Fruit fly (Drosophila melanogaster) whole organism, larva: Measurements from ENCODE around the gene Srrm234.
A peak's percentile ranks its signal among the peaks of the same experiment; 100 is the strongest.

Source experiments
- noc ChIP-seq: fragments of 200-800 bp; sonication (Bioruptor generic); optimal IDR thresholded peaks from 3 replicates; lab custom pipeline; 2019; ENCODE audit warnings: missing biosample characterization, mild to moderate bottlenecking, missing genetic modification characterization, moderate library complexity

Gene Srrm234

dm6 chr3L:1637652-1638051 is 27.2 kb downstream of the Srrm234 start, which contains the start of gene nSyb:
Gene nSyb, minus strand, starts transcription at chr3L:1637752.
- no peak for TF ChIP-seq noc

DNA sequence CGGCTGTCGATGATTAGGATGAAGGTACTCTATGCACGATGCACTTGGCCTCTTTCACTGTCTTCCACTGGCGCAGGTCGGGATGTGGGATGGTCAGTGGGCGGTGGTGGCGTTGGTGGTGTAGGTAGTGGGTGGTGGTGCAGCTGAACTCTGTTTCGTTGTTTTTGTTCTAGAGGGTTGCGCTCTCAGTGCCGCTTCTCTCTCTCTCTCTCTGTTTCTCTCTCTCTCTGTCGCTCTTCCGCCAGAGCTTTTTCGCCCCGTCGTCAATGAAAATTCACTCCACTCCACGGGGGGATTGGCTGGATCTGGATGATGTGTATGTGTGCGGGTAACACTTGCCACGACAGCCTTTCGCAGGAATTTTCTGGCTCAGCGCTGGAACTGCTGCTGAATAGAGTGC is 28.0 kb downstream of the Srrm234 start:
- TF ChIP-seq noc: no peak

DNA sequence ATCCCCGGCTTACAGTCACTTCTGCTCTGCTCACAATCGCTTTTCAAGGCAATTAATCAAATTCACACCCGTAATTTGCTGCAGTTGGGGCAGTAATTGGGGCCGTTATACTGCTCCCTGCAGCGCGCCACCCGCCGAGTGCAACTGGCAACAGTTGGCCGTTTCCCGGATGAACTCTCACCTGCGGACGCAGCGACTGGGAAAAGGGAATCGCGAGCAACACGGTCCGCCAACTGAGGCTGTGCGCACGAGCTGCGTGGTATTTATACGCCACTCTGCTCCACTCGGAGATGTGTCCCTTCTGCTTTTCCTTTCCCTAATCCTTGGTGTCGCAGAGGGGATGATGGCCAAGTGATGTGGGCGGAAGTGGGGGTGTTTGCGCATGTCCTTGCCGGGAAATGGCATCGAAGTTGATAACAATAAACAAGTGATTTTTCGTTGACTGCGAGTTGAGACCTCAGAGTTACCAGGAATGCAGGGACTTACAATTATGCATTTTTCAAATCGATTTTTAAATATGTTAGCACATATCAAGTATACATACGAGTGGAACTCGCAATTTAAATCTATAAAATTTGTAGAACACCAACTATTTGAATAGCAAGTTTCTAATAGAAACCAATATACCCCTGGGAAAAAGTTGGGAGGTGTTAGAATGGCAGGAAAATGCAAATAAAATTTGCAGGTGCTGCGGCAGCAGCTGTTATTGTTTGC is 35.6 kb downstream of the Srrm234 start, which contains the start of gene GC:
Gene GC, minus strand, starts transcription at position 238 of the 714 bp plus-strand sequence.
- no peak for TF ChIP-seq noc

DNA sequence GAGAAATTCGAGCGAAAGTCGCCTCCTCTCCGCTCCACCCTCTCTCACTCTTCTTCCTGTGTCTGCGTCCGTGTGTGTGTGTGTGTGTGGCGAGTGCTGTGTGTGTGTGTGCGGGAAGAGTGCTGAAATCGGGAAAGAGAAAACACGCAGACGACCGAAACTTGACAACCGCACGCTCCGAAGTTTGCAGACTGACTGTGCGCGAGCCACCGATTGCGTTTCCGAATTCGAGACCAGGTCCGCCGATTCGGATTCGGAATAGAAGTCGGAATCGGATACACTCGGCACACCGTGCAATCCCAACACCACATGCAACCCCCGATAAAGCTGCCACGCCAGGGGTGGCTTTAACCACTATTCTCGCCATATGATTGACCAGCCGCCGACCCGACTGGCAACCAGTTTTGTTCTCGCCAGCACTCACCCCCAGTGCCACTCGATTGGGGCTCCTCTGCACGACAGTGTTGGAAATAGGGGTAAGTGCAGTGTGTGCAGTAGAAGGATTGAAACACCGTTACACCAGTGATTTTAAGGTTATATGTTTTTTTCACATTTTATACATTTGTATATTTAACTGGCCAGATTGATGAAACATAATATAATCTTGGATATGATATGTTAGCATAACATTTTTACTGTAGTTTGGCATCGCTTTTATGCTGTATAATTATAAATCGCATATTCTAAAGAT is 36.5 kb downstream of the Srrm234 start, which contains the start of gene CG13928:
Gene CG13928, minus strand, starts transcription at position 202 of the 691 bp plus-strand sequence.
- TF ChIP-seq noc: no peak

- no peak for TF ChIP-seq noc
These were observed 37.9 kb downstream of the Srrm234 start for dm6 chr3L:1626924-1627323.

DNA sequence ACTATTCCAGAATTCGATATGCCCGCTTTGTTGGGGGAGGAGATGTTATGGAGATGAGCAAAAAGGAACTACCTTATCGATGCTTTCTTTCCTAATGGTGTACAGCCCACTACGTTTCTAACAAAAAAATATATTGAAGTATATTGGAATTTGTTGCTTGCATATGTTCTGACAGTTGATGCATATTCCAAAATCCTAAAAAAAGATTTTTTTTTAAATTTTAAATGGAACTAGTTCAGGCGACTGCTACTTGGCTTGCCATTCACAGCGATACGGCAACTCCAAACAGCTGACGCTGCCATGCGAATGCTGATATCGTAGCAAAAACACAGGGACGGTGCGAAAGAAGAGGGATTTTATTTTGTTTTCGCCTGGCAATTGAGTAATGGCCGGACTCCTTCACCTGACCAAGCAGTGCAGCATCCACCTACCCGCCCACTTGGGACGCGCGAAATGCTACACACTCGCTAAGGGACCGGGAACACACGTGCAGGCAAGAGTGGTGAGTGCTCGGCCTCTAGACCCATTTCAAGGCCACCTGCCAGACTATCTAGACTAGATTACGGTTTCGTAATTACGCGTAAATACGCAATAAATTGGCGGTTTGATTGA is 46.6 kb downstream of the Srrm234 start, which contains the start of the genes CG13926, ABCB7 and CG33230:
Gene CG13926, minus strand, starts transcription at position 43 of the 612 bp plus-strand sequence.
Gene ABCB7, plus strand, starts transcription at position 299 of the 612 bp plus-strand sequence.
Gene CG33230, plus strand, starts transcription at position 299 of the 612 bp plus-strand sequence.
- peak; percentile 69 for TF ChIP-seq noc

DNA sequence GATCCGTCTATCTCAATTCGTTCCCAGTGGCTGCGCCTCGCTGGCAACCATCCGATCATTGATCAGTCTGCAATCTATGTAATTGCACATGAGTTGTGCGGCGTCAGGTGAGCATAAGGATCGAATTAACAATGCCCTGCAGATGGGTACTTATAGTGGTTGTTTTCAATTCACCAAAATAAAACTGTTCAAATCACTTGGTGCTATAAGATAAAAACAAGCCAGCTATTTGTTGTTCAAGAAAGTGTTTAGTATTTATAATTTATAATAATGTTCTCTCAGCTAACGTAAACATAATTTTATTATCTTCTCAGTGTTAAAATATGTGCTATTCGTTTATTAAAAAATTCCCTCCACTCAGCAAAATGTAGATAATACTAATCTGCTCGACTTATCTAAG is 49.2 kb downstream of the Srrm234 start, which contains the start of gene CG12105:
Gene CG12105, minus strand, starts transcription at position 101 of the 400 bp plus-strand sequence.
- TF ChIP-seq noc: no peak

- no peak for TF ChIP-seq noc
These were observed 50.3 kb downstream of the Srrm234 start for dm6 chr3L:1614465-1615084.

DNA sequence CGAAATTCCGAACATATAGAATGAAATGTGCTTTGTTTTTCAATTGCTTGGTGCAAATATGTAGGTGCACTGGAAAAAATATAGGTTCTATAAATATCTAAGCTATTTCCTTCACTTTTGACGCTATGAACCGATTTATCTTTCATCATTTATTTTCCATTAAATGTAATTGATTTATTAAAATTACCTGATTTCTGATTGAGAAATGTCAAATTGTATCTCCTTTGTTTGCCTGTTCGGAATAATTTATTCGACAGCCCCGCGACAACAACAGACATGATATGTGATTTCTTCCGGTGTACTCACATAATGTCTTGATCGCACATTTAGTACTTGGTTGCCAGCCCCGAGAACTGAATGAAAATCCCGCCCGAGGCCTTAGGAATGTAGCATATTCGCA is 55.3 kb downstream of the Srrm234 start:
- no peak for TF ChIP-seq noc
